Worm (Caenorhabditis elegans) whole organism, L4 larva: ENCODE data around the gene W10G6.6.

Experiments used
- T20F7.1 ChIP-seq: fragments of 200-800 bp; sonication (Bioruptor generic); optimal IDR thresholded peaks from 2 replicates; lab custom pipeline; 2018; ENCODE audit warnings: mild to moderate bottlenecking, missing genetic modification characterization, missing compliant biosample characterization
- T26A8.4 ChIP-seq: fragments of 200-800 bp; sonication (Bioruptor generic); IDR thresholded peaks from 2 replicates; pipeline ENCODE4 v1.3.6; 2022; ENCODE audit warnings: missing genetic modification characterization, missing compliant biosample characterization
- Y5F2A.4 ChIP-seq: fragments of 200-800 bp; sonication (Bioruptor generic); optimal IDR thresholded peaks from 2 replicates; lab custom pipeline; 2018; ENCODE audit warnings: mild to moderate bottlenecking, missing genetic modification characterization, missing compliant biosample characterization
- Y75B8A.6 ChIP-seq: fragments of 200-800 bp; sonication (Bioruptor generic); IDR thresholded peaks from 2 replicates; pipeline ENCODE4 v1.3.6; 2022; ENCODE audit warnings: missing genetic modification reagents, missing genetic modification characterization, missing compliant biosample characterization
- ZK337.2 ChIP-seq: fragments of 200-800 bp; sonication (Bioruptor generic); IDR thresholded peaks from 2 replicates; pipeline ENCODE4 v1.3.6; 2022; ENCODE audit warnings: missing genetic modification reagents, missing genetic modification characterization, missing compliant biosample characterization
- aha-1 ChIP-seq: fragments of 150-350 bp; peaks from one replicate; lab custom pipeline; 2014; ENCODE audit warnings: missing biosample characterization, missing genetic modification characterization
- ceh-20 ChIP-seq: fragments of 200-800 bp; sonication (Bioruptor generic); IDR thresholded peaks from 2 replicates; pipeline ENCODE4 v1.3.6; 2022; ENCODE audit warnings: missing genetic modification reagents, missing genetic modification characterization, missing compliant biosample characterization
- ceh-28 ChIP-seq: fragments of 150-350 bp; optimal IDR thresholded peaks from 2 replicates; lab custom pipeline; 2014; ENCODE audit warnings: missing biosample characterization, missing genetic modification reagents, missing genetic modification characterization
- ceh-32 ChIP-seq: sonication (generic microtip); optimal IDR thresholded peaks from 2 replicates; lab custom pipeline; 2016; ENCODE audit warnings: mild to moderate bottlenecking, missing genetic modification characterization, missing compliant biosample characterization; ENCODE audit not compliant: poor library complexity
- ctbp-1 ChIP-seq: fragments of 200-800 bp; sonication (Bioruptor generic); IDR thresholded peaks from 2 replicates; pipeline ENCODE4 v1.3.6; 2022; ENCODE audit warnings: missing genetic modification reagents, missing genetic modification characterization, missing compliant biosample characterization
- daf-12 ChIP-seq: fragments of 150-350 bp; optimal IDR thresholded peaks from 2 replicates; lab custom pipeline; 2014; ENCODE audit warnings: missing biosample characterization, missing genetic modification reagents, missing genetic modification characterization
- dpl-1 ChIP-seq: fragments of 150-350 bp; optimal IDR thresholded peaks from 2 replicates; lab custom pipeline; 2014; ENCODE audit warnings: missing biosample characterization, missing genetic modification reagents, missing genetic modification characterization
- dve-1 ChIP-seq: sonication (generic microtip); optimal IDR thresholded peaks from 2 replicates; lab custom pipeline; 2017; ENCODE audit warnings: antibody characterized with exemption, mild to moderate bottlenecking, missing genetic modification characterization, missing compliant biosample characterization; ENCODE audit not compliant: insufficient read depth
- egl-27 ChIP-seq: sonication (generic microtip); optimal IDR thresholded peaks from 3 replicates; lab custom pipeline; 2017; ENCODE audit warnings: missing biosample characterization, missing genetic modification reagents, missing genetic modification characterization
- egl-43 ChIP-seq: fragments of 200-800 bp; sonication (Bioruptor generic); IDR thresholded peaks from 2 replicates; pipeline ENCODE4 v1.3.6; 2022; ENCODE audit warnings: missing genetic modification reagents, missing genetic modification characterization, missing compliant biosample characterization
- fkh-10 ChIP-seq: fragments of 150-350 bp; optimal IDR thresholded peaks from 2 replicates; lab custom pipeline; 2014; ENCODE audit warnings: missing biosample characterization, missing genetic modification reagents, missing genetic modification characterization
- fos-1 ChIP-seq: fragments of 150-350 bp; optimal IDR thresholded peaks from 2 replicates; lab custom pipeline; 2014; ENCODE audit warnings: missing biosample characterization, missing genetic modification characterization
- gei-8 ChIP-seq: fragments of 200-800 bp; sonication (Bioruptor generic); optimal IDR thresholded peaks from 2 replicates; lab custom pipeline; 2018; ENCODE audit warnings: mild to moderate bottlenecking, missing genetic modification characterization, missing compliant biosample characterization
- hif-1 ChIP-seq, 2 experiments: sonication (generic microtip); optimal IDR thresholded peaks; 2 replicates each; lab custom pipeline; 2016 to 2017; ENCODE audit warnings: missing compliant biosample characterization in 2 of 2, missing genetic modification characterization in 2 of 2, missing genetic modification reagents in 2 of 2, missing genotype in 2 of 2, mild to moderate bottlenecking in 1 of 2
- hlh-11 ChIP-seq: fragments of 200-800 bp; sonication (Bioruptor generic); optimal IDR thresholded peaks from 2 replicates; lab custom pipeline; 2018; ENCODE audit warnings: mild to moderate bottlenecking, missing genetic modification characterization, missing compliant biosample characterization
- hlh-30 ChIP-seq: sonication (generic microtip); optimal IDR thresholded peaks from 2 replicates; lab custom pipeline; 2017; ENCODE audit warnings: antibody characterized with exemption, mild to moderate bottlenecking, missing genetic modification characterization, missing compliant biosample characterization; ENCODE audit not compliant: insufficient read depth
- hmg-1.1 ChIP-seq: fragments of 200-800 bp; sonication (Bioruptor generic); IDR thresholded peaks from 2 replicates; pipeline ENCODE4 v1.3.6; 2022; ENCODE audit warnings: missing genetic modification reagents, missing genetic modification characterization, missing compliant biosample characterization
- lin-1 ChIP-seq: fragments of 200-800 bp; sonication (Bioruptor generic); IDR thresholded peaks from 2 replicates; pipeline ENCODE4 v1.3.6; 2022; ENCODE audit warnings: missing genetic modification reagents, missing genetic modification characterization, missing compliant biosample characterization
- lin-15B ChIP-seq: fragments of 150-350 bp; sonication (generic microtip); optimal IDR thresholded peaks from 3 replicates; lab custom pipeline; 2014; ENCODE audit warnings: missing biosample characterization, missing genetic modification characterization
- lin-29 ChIP-seq: fragments of 200-800 bp; sonication (Bioruptor generic); IDR thresholded peaks from 2 replicates; pipeline ENCODE4 v1.3.6; 2022; ENCODE audit warnings: missing genetic modification reagents, missing genetic modification characterization, missing compliant biosample characterization
- lin-39 ChIP-seq: fragments of 150-350 bp; optimal IDR thresholded peaks from 2 replicates; lab custom pipeline; 2014; ENCODE audit warnings: missing biosample characterization, missing genetic modification reagents, missing genetic modification characterization
- lsy-2 ChIP-seq, 2 experiments: fragments of 150-350 bp in 1 of 2; sonication (generic microtip) in 1 of 2; optimal IDR thresholded peaks; 2 replicates each; lab custom pipeline; 2014 to 2017; ENCODE audit warnings: missing biosample characterization in 2 of 2, missing genetic modification characterization in 2 of 2
- mdl-1 ChIP-seq, 2 experiments: fragments of 150-350 bp in 1 of 2; sonication (generic microtip) in 1 of 2; optimal IDR thresholded peaks; 2 replicates each; lab custom pipeline; 2014 to 2017; ENCODE audit warnings: missing biosample characterization in 2 of 2, missing genetic modification characterization in 2 of 2
- mdt-29 ChIP-seq: fragments of 200-800 bp; sonication (Bioruptor generic); IDR thresholded peaks from 2 replicates; pipeline ENCODE4 v1.3.6; 2022; ENCODE audit warnings: missing genetic modification reagents, missing genetic modification characterization, missing compliant biosample characterization
- mep-1 ChIP-seq: fragments of 150-350 bp; sonication (generic microtip); optimal IDR thresholded peaks from 3 replicates; lab custom pipeline; 2014; ENCODE audit warnings: missing biosample characterization, missing genetic modification characterization
- nhr-102 ChIP-seq: sonication (generic microtip); optimal IDR thresholded peaks from 2 replicates; lab custom pipeline; 2016; ENCODE audit warnings: mild to moderate bottlenecking, missing genetic modification characterization, moderate library complexity, missing compliant biosample characterization
- nhr-111 ChIP-seq: fragments of 200-800 bp; sonication (Bioruptor generic); optimal IDR thresholded peaks from 2 replicates; lab custom pipeline; 2018; ENCODE audit warnings: mild to moderate bottlenecking, missing genetic modification characterization, missing compliant biosample characterization
- nhr-28 ChIP-seq: fragments of 150-350 bp; optimal IDR thresholded peaks from 2 replicates; lab custom pipeline; 2014; ENCODE audit warnings: missing biosample characterization, missing genetic modification characterization
- nhr-42 ChIP-seq: fragments of 200-800 bp; sonication (Bioruptor generic); IDR thresholded peaks from 2 replicates; pipeline ENCODE4 v1.3.6; 2022; ENCODE audit warnings: missing genetic modification characterization, missing compliant biosample characterization
- nhr-76 ChIP-seq: fragments of 150-350 bp; optimal IDR thresholded peaks from 2 replicates; lab custom pipeline; 2014; ENCODE audit warnings: missing biosample characterization, missing genetic modification characterization
- pha-4 ChIP-seq, 2 experiments: fragments of 150-350 bp in 1 of 2; fragments of 200-800 bp in 1 of 2; sonication (Bioruptor generic) in 1 of 2; IDR thresholded peaks in 1 of 2; optimal IDR thresholded peaks in 1 of 2; 2 replicates each; pipeline versions ENCODE4 v1.3.6 to Lab custom; 2014 to 2022; ENCODE audit warnings: missing genetic modification characterization in 2 of 2, missing genetic modification reagents in 2 of 2, missing biosample characterization in 1 of 2, missing compliant biosample characterization in 1 of 2
- pqm-1 ChIP-seq: sonication (generic microtip); optimal IDR thresholded peaks from 2 replicates; lab custom pipeline; 2017; ENCODE audit warnings: missing biosample characterization, missing genetic modification characterization
- saeg-2 ChIP-seq: fragments of 200-800 bp; sonication (Bioruptor generic); IDR thresholded peaks from 2 replicates; pipeline ENCODE4 v1.3.6; 2022; ENCODE audit warnings: missing genetic modification reagents, missing genetic modification characterization, missing compliant biosample characterization
- set-16 ChIP-seq: fragments of 200-800 bp; sonication (Bioruptor generic); IDR thresholded peaks from 2 replicates; pipeline ENCODE4 v1.3.6; 2022; ENCODE audit warnings: missing genetic modification reagents, missing genetic modification characterization, missing compliant biosample characterization
- snpc-1.2 ChIP-seq: fragments of 200-800 bp; sonication (Bioruptor generic); IDR thresholded peaks from 2 replicates; pipeline ENCODE4 v1.3.6; 2022; ENCODE audit warnings: missing genetic modification reagents, missing genetic modification characterization, missing compliant biosample characterization
- tag-97 ChIP-seq: fragments of 200-800 bp; sonication (Bioruptor generic); IDR thresholded peaks from 2 replicates; pipeline ENCODE4 v1.3.6; 2022; ENCODE audit warnings: missing genetic modification characterization, missing compliant biosample characterization
- unc-39 ChIP-seq: sonication (generic microtip); optimal IDR thresholded peaks from 2 replicates; lab custom pipeline; 2017; ENCODE audit warnings: missing biosample characterization, missing genetic modification characterization
- vab-7 ChIP-seq: fragments of 200-800 bp; sonication (Bioruptor generic); IDR thresholded peaks from 2 replicates; pipeline ENCODE4 v1.3.6; 2022; ENCODE audit warnings: missing genetic modification reagents, missing genetic modification characterization, missing compliant biosample characterization
- zag-1 ChIP-seq: fragments of 150-350 bp; optimal IDR thresholded peaks from 2 replicates; lab custom pipeline; 2014; ENCODE audit warnings: missing biosample characterization, missing genetic modification characterization
- zfp-2 ChIP-seq: sonication (generic microtip); optimal IDR thresholded peaks from 2 replicates; lab custom pipeline; 2016; ENCODE audit warnings: mild to moderate bottlenecking, missing genetic modification characterization, missing compliant biosample characterization
- zip-11 ChIP-seq: fragments of 200-800 bp; sonication (Bioruptor generic); IDR thresholded peaks from 2 replicates; pipeline ENCODE4 v1.3.6; 2022; ENCODE audit warnings: missing genetic modification characterization, missing compliant biosample characterization
- ztf-7 ChIP-seq: fragments of 150-350 bp; optimal IDR thresholded peaks from 2 replicates; lab custom pipeline; 2014; ENCODE audit warnings: missing biosample characterization, missing genetic modification characterization

The W10G6.6 gene

ce11 chrX:16205880-16206279, 44.7 kb downstream of the W10G6.6 start (continued):
- TF ChIP-seq gei-8 (no peak), Y75B8A.6 (GFP tag; lab: Robert Waterston, UW) (no peak), mep-1 (peak; percentile 89), zip-11 (no peak), saeg-2 (GFP tag; lab: Robert Waterston, UW) (no peak), T20F7.1 (peak; percentile 81), egl-43 (GFP tag; lab: Robert Waterston, UW) (no peak), dpl-1 (GFP tag; lab: Kevin White, UChicago) (peak; percentile 32), nhr-111 (GFP tag; lab: Kevin White, UChicago) (no peak), daf-12 (tag; lab: Kevin White, UChicago) (no peak), nhr-76 (tag; lab: Kevin White, UChicago) (no peak), tag-97 (no peak), lin-15B (tag; lab: Kevin White, UChicago) (no peak), ztf-7 (tag; lab: Kevin White, UChicago) (peak; percentile 60), fkh-10 (peak; percentile 21), nhr-42 (GFP tag; lab: Robert Waterston, UW) (peak; percentile 83), lin-1 (0 out of 2 replicates have a peak, but pooled peaks have one; percentile 33), zag-1 (tag; lab: Kevin White, UChicago) (no peak), lin-39 (tag; lab: Kevin White, UChicago) (no peak), nhr-102 (tag; lab: Kevin White, UChicago) (peak; percentile 90), T26A8.4 (peak; percentile 73), ceh-32 (tag; lab: Kevin White, UChicago) (no peak), aha-1 (tag; lab: Kevin White, UChicago) (peak; percentile 62), pqm-1 (tag; lab: Kevin White, UChicago) (no peak), hlh-11 (peak; percentile 74), lin-29 (GFP tag; lab: Robert Waterston, UW) (peak; percentile 47; the same call in 1 of the 2 replicates), egl-27 (tag; lab: Kevin White, UChicago) (no peak), hlh-30 (tag; lab: Kevin White, UChicago) (peak; percentile 72), hmg-1.1 (peak; percentile 91)

ce11 chrX:16204310-16204709, 46.3 kb downstream of the W10G6.6 start:
- TF ChIP-seq fos-1 (tag; lab: Kevin White, UChicago) (no peak), set-16 (peak; percentile 86), snpc-1.2 (GFP tag; lab: Robert Waterston, UW) (0 out of 2 replicates have a peak, but pooled peaks have one; percentile 10)

DNA sequence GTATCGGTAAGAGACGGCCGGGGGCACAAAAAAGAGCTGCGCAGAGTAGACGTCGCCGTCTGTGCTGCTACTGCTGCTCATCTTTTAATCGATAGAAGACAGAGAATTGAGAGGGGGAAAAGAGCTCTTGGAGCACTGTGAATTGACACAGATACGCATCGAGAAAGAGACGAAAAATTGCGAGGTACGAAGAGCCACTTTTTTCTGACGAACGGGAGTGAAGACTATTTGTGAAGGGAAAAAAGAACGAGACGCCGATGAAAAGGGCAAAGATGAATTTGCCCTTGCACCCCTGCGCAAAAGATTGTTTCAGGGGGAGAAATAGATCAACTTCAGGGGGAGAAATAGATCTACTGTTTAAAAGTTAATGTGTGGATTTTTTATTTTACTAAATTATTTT, 48.4 kb downstream of the W10G6.6 start:
- 0 out of 2 replicates have a peak, but pooled peaks have one; percentile 55 for TF ChIP-seq ctbp-1 (GFP tag; lab: Robert Waterston, UW)
- TF ChIP-seq egl-43 (GFP tag; lab: Robert Waterston, UW): peak; percentile 79
- TF ChIP-seq nhr-28 (tag; lab: Kevin White, UChicago): peak; percentile 17
- peak in 1 of 2 experiments; percentile 19 for TF ChIP-seq hif-1 (tag; optimal IDR thresholded peaks at IDR 0.05; lab: Kevin White, UChicago)
- TF ChIP-seq hlh-11: peak; percentile 27
- no peak for TF ChIP-seq Y5F2A.4 (GFP tag; lab: Kevin White, UChicago)
- peak; percentile 13 for TF ChIP-seq dve-1
- peak; percentile 49; the same call in 1 of the 2 replicates for TF ChIP-seq ceh-20 (GFP tag; lab: Robert Waterston, UW)
- TF ChIP-seq ZK337.2: no peak
- peak; percentile 90 for TF ChIP-seq aha-1 (tag; lab: Kevin White, UChicago)
- TF ChIP-seq lin-1: no peak
- TF ChIP-seq pha-4 (GFP tag; IDR thresholded peaks at IDR 0.05; lab: Robert Waterston, UW): no peak
- TF ChIP-seq pha-4 (tag; optimal IDR thresholded peaks at IDR 0.05; lab: Kevin White, UChicago): no peak
- peak; percentile 89 for TF ChIP-seq hmg-1.1
- TF ChIP-seq mdt-29: 0 out of 2 replicates have a peak, but pooled peaks have one; percentile 22
- TF ChIP-seq fkh-10: peak; percentile 78
- TF ChIP-seq lsy-2 (tag; optimal IDR thresholded peaks at IDR 0.05; lab: Kevin White, UChicago): peak; percentile 52 to 62
- TF ChIP-seq ceh-28: peak; percentile 13
- TF ChIP-seq zfp-2 (tag; lab: Kevin White, UChicago): peak; percentile 0
- no peak for TF ChIP-seq lin-29 (GFP tag; lab: Robert Waterston, UW)
- TF ChIP-seq hlh-30 (tag; lab: Kevin White, UChicago): peak; percentile 36
- peak; percentile 41; the same call in 1 of the 2 replicates for TF ChIP-seq set-16
- TF ChIP-seq mep-1: peak; percentile 75
- no peak for TF ChIP-seq unc-39 (tag; lab: Kevin White, UChicago)
- peak in 1 of 2 experiments; percentile 38 for TF ChIP-seq mdl-1 (tag; optimal IDR thresholded peaks at IDR 0.05; lab: Kevin White, UChicago)
- TF ChIP-seq vab-7 (GFP tag; lab: Robert Waterston, UW): peak; percentile 54; the same call in 1 of the 2 replicates
